Worm (Caenorhabditis elegans) whole organism, young adult: ENCODE results near the gene fah-1.

Experiments
- C06A6.2 ChIP-seq: fragments of 200-800 bp; sonication (Bioruptor generic); conservative IDR thresholded peaks from 2 replicates; pipeline ENCODE4 v1.3.6; 2022; ENCODE audit warnings: missing genetic modification characterization, missing compliant biosample characterization
- F23B12.7 ChIP-seq: sonication (generic microtip); optimal IDR thresholded peaks from 2 replicates; lab custom pipeline; 2017; ENCODE audit warnings: missing genetic modification characterization, mild to moderate bottlenecking, missing compliant biosample characterization, antibody characterized with exemption, moderate library complexity; ENCODE audit not compliant: insufficient read depth
- F33H1.4 ChIP-seq: fragments of 200-800 bp; sonication (Bioruptor generic); IDR thresholded peaks from 2 replicates; pipeline ENCODE4 v1.3.6; 2022; ENCODE audit warnings: missing genetic modification reagents, missing genetic modification characterization, missing compliant biosample characterization
- F49E8.2 ChIP-seq: sonication (generic microtip); optimal IDR thresholded peaks from 3 replicates; lab custom pipeline; 2017; ENCODE audit warnings: missing genetic modification characterization, mild to moderate bottlenecking, missing compliant biosample characterization, antibody characterized with exemption, moderate library complexity; ENCODE audit not compliant: insufficient read depth
- F52B5.7 ChIP-seq: sonication (generic microtip); optimal IDR thresholded peaks from 2 replicates; lab custom pipeline; 2016; ENCODE audit warnings: mild to moderate bottlenecking, missing genetic modification characterization, missing compliant biosample characterization
- F55B11.4 ChIP-seq: sonication (generic microtip); optimal IDR thresholded peaks from 2 replicates; lab custom pipeline; 2016; ENCODE audit warnings: missing compliant biosample characterization, missing genetic modification characterization, borderline replicate concordance; ENCODE audit not compliant: insufficient read depth
- K12H6.12 ChIP-seq: fragments of 200-800 bp; sonication (Bioruptor generic); optimal IDR thresholded peaks from 2 replicates; lab custom pipeline; 2018; ENCODE audit warnings: mild to moderate bottlenecking, missing genetic modification characterization, missing compliant biosample characterization
- T07F8.4 ChIP-seq: sonication (generic microtip); optimal IDR thresholded peaks from 2 replicates; lab custom pipeline; 2016; ENCODE audit warnings: mild to moderate bottlenecking, missing genetic modification characterization, moderate library complexity, missing compliant biosample characterization
- Y56A3A.18 ChIP-seq: fragments of 200-800 bp; sonication (Bioruptor generic); IDR thresholded peaks from 2 replicates; pipeline ENCODE4 v1.3.6; 2022; ENCODE audit warnings: missing genetic modification reagents, missing genetic modification characterization, missing compliant biosample characterization
- aptf-2 ChIP-seq: fragments of 200-800 bp; sonication (Bioruptor generic); conservative IDR thresholded peaks from 2 replicates; pipeline ENCODE4 v1.3.6; 2022; ENCODE audit warnings: missing genetic modification reagents, missing genetic modification characterization, missing compliant biosample characterization
- atf-7 ChIP-seq: sonication (generic microtip); optimal IDR thresholded peaks from 2 replicates; lab custom pipeline; 2017; ENCODE audit warnings: mild to moderate bottlenecking, missing genetic modification characterization, missing compliant biosample characterization
- attf-3 ChIP-seq: fragments of 200-800 bp; sonication (Bioruptor generic); conservative IDR thresholded peaks from 2 replicates; pipeline ENCODE4 v1.3.6; 2022; ENCODE audit warnings: missing genetic modification reagents, missing genetic modification characterization, missing compliant biosample characterization
- ceh-27 ChIP-seq: fragments of 200-800 bp; sonication (Bioruptor generic); optimal IDR thresholded peaks from 2 replicates; lab custom pipeline; 2018; ENCODE audit warnings: mild to moderate bottlenecking, missing genetic modification characterization, moderate library complexity, missing compliant biosample characterization
- die-1 ChIP-seq: sonication (generic microtip); optimal IDR thresholded peaks from 2 replicates; lab custom pipeline; 2016; ENCODE audit warnings: missing genotype, mild to moderate bottlenecking, missing genetic modification characterization, missing compliant biosample characterization
- dox-1 ChIP-seq: fragments of 200-800 bp; sonication (Bioruptor generic); IDR thresholded peaks from 2 replicates; pipeline ENCODE4 v1.3.6; 2022; ENCODE audit warnings: missing genetic modification reagents, missing genetic modification characterization, missing compliant biosample characterization
- ets-4 ChIP-seq: fragments of 200-800 bp; sonication (Bioruptor generic); optimal IDR thresholded peaks from 2 replicates; lab custom pipeline; 2018; ENCODE audit warnings: mild to moderate bottlenecking, missing genetic modification characterization, missing compliant biosample characterization
- fkh-3 ChIP-seq: sonication (generic microtip); optimal IDR thresholded peaks from 2 replicates; lab custom pipeline; 2016; ENCODE audit warnings: mild to moderate bottlenecking, missing genetic modification characterization, missing compliant biosample characterization
- hmg-1.2 ChIP-seq: fragments of 200-800 bp; sonication (Bioruptor generic); IDR thresholded peaks from 2 replicates; pipeline ENCODE4 v1.3.6; 2022; ENCODE audit warnings: missing genetic modification reagents, missing genetic modification characterization, missing compliant biosample characterization
- let-607 ChIP-seq, 2 experiments: fragments of 200-800 bp in 1 of 2; sonication (Bioruptor generic) in 1 of 2; sonication (generic microtip) in 1 of 2; optimal IDR thresholded peaks; 2 replicates each; lab custom pipeline; 2016 to 2018; ENCODE audit warnings: mild to moderate bottlenecking in 2 of 2, missing compliant biosample characterization in 2 of 2, missing genetic modification characterization in 2 of 2, moderate library complexity in 2 of 2, missing genotype in 1 of 2
- lin-26 ChIP-seq: fragments of 200-800 bp; sonication (Bioruptor generic); IDR thresholded peaks from 2 replicates; pipeline ENCODE4 v1.3.6; 2022; ENCODE audit warnings: missing genetic modification reagents, missing genetic modification characterization, missing compliant biosample characterization
- madf-3 ChIP-seq: fragments of 200-800 bp; sonication (Bioruptor generic); IDR thresholded peaks from 2 replicates; pipeline ENCODE4 v1.3.6; 2022; ENCODE audit warnings: missing genetic modification reagents, missing genetic modification characterization, missing compliant biosample characterization
- madf-6 ChIP-seq: fragments of 200-800 bp; sonication (Bioruptor generic); IDR thresholded peaks from 2 replicates; pipeline ENCODE4 v1.3.6; 2022; ENCODE audit warnings: missing genetic modification reagents, missing genetic modification characterization, missing compliant biosample characterization
- mes-4 ChIP-seq: sonication (generic microtip); optimal IDR thresholded peaks from 2 replicates; lab custom pipeline; 2016; ENCODE audit warnings: missing genotype, missing genetic modification characterization, missing compliant biosample characterization
- nfya-1 ChIP-seq: sonication (generic microtip); optimal IDR thresholded peaks from 2 replicates; lab custom pipeline; 2017; ENCODE audit warnings: antibody characterized with exemption, missing compliant biosample characterization, missing genetic modification characterization, borderline replicate concordance; ENCODE audit not compliant: insufficient read depth
- nhr-120 ChIP-seq: fragments of 200-800 bp; sonication (Bioruptor generic); IDR thresholded peaks from 2 replicates; pipeline ENCODE4 v1.3.6; 2022; ENCODE audit warnings: missing genetic modification characterization, missing compliant biosample characterization
- nhr-80 ChIP-seq: sonication (generic microtip); optimal IDR thresholded peaks from 2 replicates; lab custom pipeline; 2016; ENCODE audit warnings: missing genetic modification characterization, missing compliant biosample characterization
- snpc-4 ChIP-seq, 5 experiments: fragments of 150-350 bp in 1 of 5; sonication (generic microtip) in 4 of 5; optimal IDR thresholded peaks; 2 replicates each; lab custom pipeline; 2014 to 2018; ENCODE audit warnings: missing genetic modification characterization in 5 of 5, missing biosample characterization in 3 of 5, antibody characterized with exemption in 2 of 5, mild to moderate bottlenecking in 2 of 5, missing compliant biosample characterization in 2 of 5, missing genotype in 2 of 5, moderate library complexity in 2 of 5, missing genetic modification reagents in 1 of 5
- somi-1 ChIP-seq: fragments of 200-800 bp; sonication (Bioruptor generic); optimal IDR thresholded peaks from 2 replicates; lab custom pipeline; 2018; ENCODE audit warnings: mild to moderate bottlenecking, missing genetic modification characterization, missing compliant biosample characterization
- tbp1 ChIP-seq: fragments of 200-800 bp; sonication (Bioruptor generic); optimal IDR thresholded peaks from 2 replicates; lab custom pipeline; 2018; ENCODE audit warnings: mild to moderate bottlenecking, missing genetic modification characterization, missing compliant biosample characterization
- ztf-22 ChIP-seq: fragments of 200-800 bp; sonication (Bioruptor generic); optimal IDR thresholded peaks from 2 replicates; lab custom pipeline; 2018; ENCODE audit warnings: mild to moderate bottlenecking, missing genetic modification characterization, moderate library complexity, missing compliant biosample characterization
- ztf-26 ChIP-seq: sonication (generic microtip); optimal IDR thresholded peaks from 2 replicates; lab custom pipeline; 2017; ENCODE audit warnings: missing genetic modification characterization, missing compliant biosample characterization
- ztf-28 ChIP-seq: fragments of 200-800 bp; sonication (Bioruptor generic); IDR thresholded peaks from 2 replicates; pipeline ENCODE4 v1.3.6; 2022; ENCODE audit warnings: missing genetic modification reagents, missing genetic modification characterization, missing compliant biosample characterization

Gene fah-1

DNA sequence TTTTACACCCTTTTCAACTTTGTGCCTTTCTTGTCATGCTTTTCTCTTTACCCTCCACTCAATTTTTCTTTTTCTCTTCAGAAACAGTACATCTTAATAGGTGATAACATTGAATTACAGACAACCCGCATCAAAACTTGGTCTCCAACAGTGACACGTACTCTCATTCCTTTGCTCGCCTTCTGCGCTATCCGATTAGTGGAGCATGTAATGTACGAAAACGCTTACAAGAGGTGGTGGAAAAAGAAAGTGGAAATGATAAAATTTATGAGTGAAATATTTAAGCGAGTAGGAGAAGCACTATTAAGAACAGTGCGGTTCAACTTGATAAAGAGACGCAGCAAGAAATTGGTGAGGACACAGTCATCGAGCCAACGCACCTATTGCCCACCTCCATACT lies 7.9 kb upstream of the fah-1 start, which contains the start of gene pept-1:
pept-1 (plus strand) TSS at position 306 of the 400 bp plus-strand sequence.
- TF ChIP-seq Y56A3A.18 (peak; percentile 70; the same call in 1 of the 2 replicates), F23B12.7 (tag; lab: Kevin White, UChicago) (no peak), tbp1 (GFP tag; lab: Kevin White, UChicago) (peak; percentile 25), somi-1 (no peak), atf-7 (tag; lab: Kevin White, UChicago) (peak; percentile 50), ztf-22 (GFP tag; lab: Kevin White, UChicago) (peak; percentile 60), nhr-80 (tag; lab: Kevin White, UChicago) (peak; percentile 99), aptf-2 (GFP tag; lab: Robert Waterston, UW) (no peak), F33H1.4 (GFP tag; lab: Robert Waterston, UW) (no peak), dox-1 (GFP tag; lab: Robert Waterston, UW) (peak; percentile 74), ets-4 (GFP tag; lab: Kevin White, UChicago) (peak; percentile 87), lin-26 (GFP tag; lab: Robert Waterston, UW) (no peak), let-607 (tag; optimal IDR thresholded peaks at IDR 0.05; lab: Kevin White, UChicago) (peak; percentile 12 to 13)
- TF ChIP-seq, all 124 proteins: peak for 8

DNA sequence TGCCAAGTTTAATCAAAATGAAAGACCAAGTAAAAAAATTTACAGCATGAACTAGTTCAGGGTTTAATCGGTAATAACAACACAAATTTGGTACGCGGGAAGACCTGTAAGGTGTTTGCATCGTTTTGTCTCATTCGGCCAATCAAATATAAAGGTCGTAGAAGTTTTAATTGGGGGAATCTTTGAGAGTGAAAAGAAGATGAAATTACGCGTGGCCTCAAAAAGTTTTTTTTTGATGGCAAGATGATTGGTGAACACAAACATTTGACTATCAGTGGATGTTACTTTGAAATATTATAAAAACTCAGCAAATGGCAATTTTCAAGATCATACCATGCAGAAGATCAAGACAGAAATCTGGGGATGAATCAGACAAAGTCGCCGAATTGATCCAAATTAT lies 6.4 kb upstream of the fah-1 start, which contains the start of gene nas-33:
nas-33 (minus strand) TSS at position 101 of the 400 bp plus-strand sequence.
- TF ChIP-seq madf-3 (GFP tag; lab: Robert Waterston, UW) (no peak), madf-6 (GFP tag; lab: Robert Waterston, UW) (no peak), atf-7 (tag; lab: Kevin White, UChicago) (no peak), ztf-28 (GFP tag; lab: Robert Waterston, UW) (no peak), ztf-26 (tag; lab: Kevin White, UChicago) (no peak), F49E8.2 (tag; lab: Kevin White, UChicago) (no peak), T07F8.4 (tag; lab: Kevin White, UChicago) (no peak), C06A6.2 (no peak), K12H6.12 (tag; lab: Kevin White, UChicago) (no peak), hmg-1.2 (GFP tag; lab: Robert Waterston, UW) (no peak)
- TF ChIP-seq, all 124 proteins: peak for 0

DNA sequence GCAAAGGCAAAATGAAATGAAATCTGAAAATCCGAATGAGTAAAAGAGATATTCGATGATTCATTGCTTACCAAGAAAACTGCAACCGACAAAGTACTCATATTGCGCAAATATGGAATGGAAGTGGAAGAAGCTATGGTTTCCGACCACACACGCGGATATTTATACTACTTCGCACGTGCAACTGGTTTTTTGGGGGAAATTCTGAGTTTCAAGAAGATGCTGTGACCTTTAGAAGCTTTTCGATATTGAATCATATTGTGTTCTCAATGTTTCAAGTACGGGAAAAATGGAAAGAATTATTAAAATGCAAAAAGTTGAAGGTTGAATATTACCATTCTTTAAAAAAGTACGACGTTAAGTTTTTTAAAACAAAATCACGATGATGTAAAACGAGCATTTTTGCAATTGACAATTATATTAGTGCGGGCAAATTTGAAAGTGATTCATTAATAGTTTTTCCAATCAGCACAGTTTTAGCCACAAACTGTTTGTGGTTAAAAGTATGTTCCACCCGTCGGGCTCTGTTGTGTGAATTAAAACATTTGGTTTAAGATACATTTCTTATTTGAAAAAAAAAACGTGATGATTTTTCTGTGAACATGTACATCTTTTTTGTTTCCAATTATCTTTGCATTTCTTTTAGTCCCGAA lies 2.2 kb upstream of the fah-1 start, which contains the start of the genes grl-6 and K10C2.6:
grl-6 (minus strand) TSS at position 101 of the 653 bp plus-strand sequence.
K10C2.6 (plus strand) TSS at position 603 of the 653 bp plus-strand sequence.
- TF ChIP-seq F52B5.7 (tag; lab: Kevin White, UChicago) (no peak), nfya-1 (tag; lab: Kevin White, UChicago) (no peak), tbp1 (GFP tag; lab: Kevin White, UChicago) (no peak), fkh-3 (tag; lab: Kevin White, UChicago) (no peak), ceh-27 (GFP tag; lab: Kevin White, UChicago) (no peak), nhr-120 (GFP tag; lab: Robert Waterston, UW) (no peak), snpc-4 (GFP tag; optimal IDR thresholded peaks at IDR 0.05; lab: Kevin White, UChicago) (no peak), snpc-4 (tag; optimal IDR thresholded peaks at IDR 0.05; lab: Kevin White, UChicago) (no peak), attf-3 (GFP tag; lab: Robert Waterston, UW) (no peak), mes-4 (tag; lab: Kevin White, UChicago) (no peak), F55B11.4 (tag; lab: Kevin White, UChicago) (no peak), die-1 (tag; lab: Kevin White, UChicago) (no peak)
